Fruit fly (Drosophila melanogaster) whole organism, embryonic: ENCODE data around the gene CG8369.

Experiments
- CG10543 ChIP-seq: fragments of 200-800 bp; sonication (Bioruptor generic); optimal IDR thresholded peaks from 3 replicates; lab custom pipeline; 2017; ENCODE audit warnings: missing biosample characterization, mild to moderate bottlenecking, missing genetic modification characterization, moderate library complexity
- CG11695 ChIP-seq: fragments of 200-800 bp; sonication (Bioruptor generic); IDR thresholded peaks from 3 replicates; pipeline ENCODE4 v1.3.6; 2022; ENCODE audit warnings: missing biosample characterization, missing genetic modification characterization
- CG12659 ChIP-seq: fragments of 200-800 bp; sonication (Bioruptor generic); optimal IDR thresholded peaks from 3 replicates; lab custom pipeline; 2017; ENCODE audit warnings: mild to moderate bottlenecking, missing biosample characterization, missing genetic modification reagents, missing genetic modification characterization
- CG12769 ChIP-seq: fragments of 200-800 bp; sonication (Bioruptor generic); optimal IDR thresholded peaks from 2 replicates; lab custom pipeline; 2019; ENCODE audit warnings: missing biosample characterization, mild to moderate bottlenecking, missing genetic modification characterization, moderate library complexity
- CG13894 ChIP-seq: fragments of 200-800 bp; sonication (Bioruptor generic); optimal IDR thresholded peaks from 3 replicates; lab custom pipeline; 2018; ENCODE audit warnings: missing biosample characterization, mild to moderate bottlenecking, missing genetic modification characterization, moderate library complexity
- CG14710 ChIP-seq: fragments of 200-800 bp; sonication (Bioruptor generic); optimal IDR thresholded peaks from 3 replicates; lab custom pipeline; 2019; ENCODE audit warnings: missing biosample characterization, mild to moderate bottlenecking, missing genetic modification characterization, moderate library complexity
- CG15479 ChIP-seq: fragments of 200-800 bp; sonication (Bioruptor generic); optimal IDR thresholded peaks from 3 replicates; lab custom pipeline; 2019; ENCODE audit warnings: missing biosample characterization, mild to moderate bottlenecking, missing genetic modification characterization, moderate library complexity
- CG1603 ChIP-seq: fragments of 200-800 bp; sonication (Bioruptor generic); optimal IDR thresholded peaks from 2 replicates; lab custom pipeline; 2019; ENCODE audit warnings: missing biosample characterization, mild to moderate bottlenecking, missing genetic modification characterization, moderate library complexity
- CG16813 ChIP-seq: fragments of 200-800 bp; sonication (Bioruptor generic); IDR thresholded peaks from 3 replicates; pipeline ENCODE4 v1.3.6; 2022; ENCODE audit warnings: missing biosample characterization, missing genetic modification characterization; ENCODE audit not compliant: partially characterized antibody
- CG18262 ChIP-seq: fragments of 200-800 bp; optimal IDR thresholded peaks from 3 replicates; lab custom pipeline; 2019; ENCODE audit warnings: missing biosample characterization, mild to moderate bottlenecking, missing genetic modification characterization, moderate library complexity
- CG32532 ChIP-seq: fragments of 200-800 bp; sonication (Bioruptor generic); IDR thresholded peaks from 2 replicates; pipeline ENCODE4 v1.3.6; 2022; ENCODE audit warnings: missing biosample characterization, missing genetic modification characterization
- CG32767 ChIP-seq: fragments of 200-800 bp; sonication (Bioruptor generic); IDR thresholded peaks from 2 replicates; pipeline ENCODE4 v1.3.6; 2022; ENCODE audit warnings: missing biosample characterization, missing genetic modification characterization
- CG6175 ChIP-seq: fragments of 200-800 bp; sonication (Bioruptor generic); IDR thresholded peaks from 3 replicates; pipeline ENCODE4 v1.3.6; 2022; ENCODE audit warnings: missing biosample characterization, missing genetic modification characterization
- Deaf1 ChIP-seq: fragments of 200-800 bp; optimal IDR thresholded peaks from 3 replicates; lab custom pipeline; 2019; ENCODE audit warnings: missing biosample characterization, mild to moderate bottlenecking, missing genetic modification characterization, moderate library complexity
- Dll ChIP-seq: fragments of 200-800 bp; sonication (Bioruptor generic); IDR thresholded peaks from 4 replicates; pipeline ENCODE4 v1.3.6; 2022; ENCODE audit warnings: missing biosample characterization, missing genetic modification characterization; ENCODE audit not compliant: partially characterized antibody
- HLH3B ChIP-seq: fragments of 200-800 bp; sonication (Bioruptor generic); IDR thresholded peaks from 2 replicates; pipeline ENCODE4 v1.3.6; 2022; ENCODE audit warnings: missing biosample characterization, missing genetic modification characterization
- Hand ChIP-seq: fragments of 200-800 bp; sonication (Bioruptor generic); optimal IDR thresholded peaks from 2 replicates; lab custom pipeline; 2017; ENCODE audit warnings: mild to moderate bottlenecking, missing biosample characterization, missing genetic modification reagents, missing genetic modification characterization
- Neu2 ChIP-seq: fragments of 200-800 bp; sonication (Bioruptor generic); optimal IDR thresholded peaks from 3 replicates; lab custom pipeline; 2016; ENCODE audit warnings: missing biosample characterization, missing genetic modification characterization, borderline replicate concordance
- Pdp1 ChIP-seq, 2 experiments: fragments of 200-800 bp; sonication (Bioruptor generic); optimal IDR thresholded peaks; 3 replicates each; lab custom pipeline; 2016; ENCODE audit warnings: missing biosample characterization in 2 of 2, missing genetic modification characterization in 2 of 2, mild to moderate bottlenecking in 1 of 2, moderate library complexity in 1 of 2
- Vsx1 ChIP-seq: fragments of 200-800 bp; sonication (Bioruptor generic); optimal IDR thresholded peaks from 2 replicates; lab custom pipeline; 2017; ENCODE audit warnings: missing biosample characterization, mild to moderate bottlenecking, missing genetic modification characterization, missing genetic modification reagents
- abd-A ChIP-seq: fragments of 200-800 bp; sonication (Bioruptor generic); optimal IDR thresholded peaks from 3 replicates; lab custom pipeline; 2019; ENCODE audit warnings: missing biosample characterization, mild to moderate bottlenecking, missing genetic modification characterization, moderate library complexity
- ac ChIP-seq: fragments of 200-800 bp; sonication (Bioruptor generic); optimal IDR thresholded peaks from 3 replicates; lab custom pipeline; 2017; ENCODE audit warnings: missing biosample characterization, mild to moderate bottlenecking, missing genetic modification characterization
- ara ChIP-seq: fragments of 200-800 bp; sonication (Bioruptor generic); IDR thresholded peaks from 2 replicates; pipeline ENCODE4 v1.3.6; 2022; ENCODE audit warnings: missing biosample characterization, missing genetic modification characterization
- chinmo ChIP-seq: fragments of 200-800 bp; sonication (Bioruptor generic); IDR thresholded peaks from 4 replicates; pipeline ENCODE4 v1.3.6; 2022; ENCODE audit warnings: missing biosample characterization, missing genetic modification characterization; ENCODE audit not compliant: partially characterized antibody
- crol ChIP-seq: fragments of 200-800 bp; sonication (Bioruptor generic); IDR thresholded peaks from 2 replicates; pipeline ENCODE4 v1.3.6; 2022; ENCODE audit warnings: missing biosample characterization, missing genetic modification characterization
- dysf ChIP-seq: fragments of 200-800 bp; sonication (Bioruptor generic); IDR thresholded peaks from 3 replicates; pipeline ENCODE4 v1.3.6; 2022; ENCODE audit warnings: missing biosample characterization, missing genetic modification characterization
- gcm ChIP-seq: fragments of 200-800 bp; sonication (Bioruptor generic); optimal IDR thresholded peaks from 2 replicates; lab custom pipeline; 2019; ENCODE audit warnings: missing biosample characterization, mild to moderate bottlenecking, missing genetic modification characterization, moderate library complexity
- inv ChIP-seq: fragments of 200-800 bp; sonication (Bioruptor generic); IDR thresholded peaks from 2 replicates; pipeline ENCODE4 v1.3.6; 2022; ENCODE audit warnings: missing biosample characterization, missing genetic modification characterization; ENCODE audit not compliant: partially characterized antibody
- mirr ChIP-seq: fragments of 200-800 bp; sonication (Bioruptor generic); optimal IDR thresholded peaks from 3 replicates; lab custom pipeline; 2018; ENCODE audit warnings: missing biosample characterization, mild to moderate bottlenecking, missing genetic modification characterization
- onecut ChIP-seq: fragments of 200-800 bp; sonication (Bioruptor generic); IDR thresholded peaks from 2 replicates; pipeline ENCODE4 v1.3.6; 2022; ENCODE audit warnings: missing biosample characterization, missing genetic modification characterization
- phol ChIP-seq: fragments of 200-800 bp; sonication (Bioruptor generic); optimal IDR thresholded peaks from 3 replicates; lab custom pipeline; 2018; ENCODE audit warnings: missing biosample characterization, mild to moderate bottlenecking, missing genetic modification characterization, moderate library complexity
- sd ChIP-seq: fragments of 200-800 bp; sonication (Bioruptor generic); optimal IDR thresholded peaks from 3 replicates; lab custom pipeline; 2018; ENCODE audit warnings: missing biosample characterization, mild to moderate bottlenecking, missing genetic modification characterization, moderate library complexity
- sens ChIP-seq: fragments of 200-800 bp; sonication (Bioruptor generic); peaks from one replicate; lab custom pipeline; 2016; ENCODE audit warnings: missing biosample characterization, missing genetic modification characterization
- sob ChIP-seq: fragments of 200-800 bp; sonication (Bioruptor generic); IDR thresholded peaks from 2 replicates; pipeline ENCODE4 v1.3.6; 2022; ENCODE audit warnings: missing biosample characterization, missing genetic modification characterization
- tap ChIP-seq: fragments of 200-800 bp; optimal IDR thresholded peaks from 3 replicates; lab custom pipeline; 2019; ENCODE audit warnings: missing biosample characterization, mild to moderate bottlenecking, missing genetic modification characterization, moderate library complexity
- twi ChIP-seq: fragments of 200-800 bp; optimal IDR thresholded peaks from 2 replicates; lab custom pipeline; 2019; ENCODE audit warnings: missing biosample characterization, mild to moderate bottlenecking, missing genetic modification characterization, moderate library complexity

Gene CG8369

dm6 chr3R:8792463-8793175 lies 29.2 kb upstream of the CG8369 start (continued):
- 0 out of 4 replicates have a peak, but pooled peaks have one; percentile 27 for TF ChIP-seq Dll

- TF ChIP-seq CG32532 (no peak), ara (GFP tag; lab: Robert Waterston, UW) (0 out of 2 replicates have a peak, but pooled peaks have one; percentile 9), CG14710 (tag; lab: Kevin White, UChicago) (no peak), CG6175 (0 out of 3 replicates have a peak, but pooled peaks have one; percentile 32), crol (peak; percentile 49), CG32767 (no peak), CG16813 (GFP tag; lab: Robert Waterston, UW) (no peak), gcm (no peak), CG12659 (no peak), chinmo (GFP tag; lab: Robert Waterston, UW) (peak; percentile 64; the same call in 3 of the 4 replicates), mirr (GFP tag; lab: Kevin White, UChicago) (no peak), Hand (GFP tag; lab: Kevin White, UChicago) (no peak), phol (no peak), dysf (GFP tag; lab: Robert Waterston, UW) (no peak), Pdp1 (GFP tag; optimal IDR thresholded peaks at IDR 0.05; lab: Kevin White, UChicago) (peak in 1 of 2 experiments; percentile 23)
Measured at dm6 chr3R:8793726-8794125, 28.1 kb upstream of the CG8369 start.

DNA sequence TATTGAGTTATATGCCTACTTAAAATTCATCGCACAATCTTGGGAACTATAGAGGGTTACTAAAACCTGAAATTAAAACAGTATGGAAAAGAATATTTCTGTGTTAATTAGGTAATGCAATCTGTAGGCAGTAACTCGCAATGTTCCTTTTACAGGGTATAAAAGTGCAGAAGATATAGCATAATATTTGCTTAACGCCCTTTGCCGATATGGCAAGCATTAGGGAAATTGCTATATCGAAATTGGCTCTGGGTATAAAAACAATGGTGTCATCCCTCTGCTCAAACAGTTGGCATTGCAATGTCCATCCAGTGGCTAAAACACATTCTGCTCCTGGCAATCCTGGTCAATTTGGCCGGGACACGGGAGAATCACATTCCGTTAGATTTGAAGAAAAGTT lies 27.4 kb upstream of the CG8369 start, which contains the start of gene Ir85a:
TSS of gene Ir85a (plus strand) at position 301 of the 400 bp plus-strand sequence.
- TF ChIP-seq ac (GFP tag; lab: Kevin White, UChicago), result no peak
- TF ChIP-seq CG15479 (GFP tag; lab: Kevin White, UChicago), result no peak
- TF ChIP-seq Vsx1 (GFP tag; lab: Kevin White, UChicago), result no peak
- TF ChIP-seq CG18262 (tag; lab: Kevin White, UChicago), result no peak
- TF ChIP-seq sob (GFP tag; lab: Robert Waterston, UW), result no peak

- TF ChIP-seq CG13894 (tag; lab: Kevin White, UChicago) (peak; percentile 60), inv (no peak), sens (peak; percentile 44), CG12769 (tag; lab: Kevin White, UChicago) (peak; percentile 28), Neu2 (GFP tag; lab: Kevin White, UChicago) (no peak), Deaf1 (tag; lab: Kevin White, UChicago) (peak; percentile 13), CG11695 (GFP tag; lab: Robert Waterston, UW) (no peak), CG1603 (tag; lab: Kevin White, UChicago) (no peak), abd-A (peak; percentile 71), mirr (GFP tag; lab: Kevin White, UChicago) (peak; percentile 60), CG10543 (GFP tag; lab: Kevin White, UChicago) (peak; percentile 56), twi (tag; lab: Kevin White, UChicago) (peak; percentile 36), sd (tag; lab: Kevin White, UChicago) (peak; percentile 68), chinmo (GFP tag; lab: Robert Waterston, UW) (0 out of 4 replicates have a peak, but pooled peaks have one; percentile 11), onecut (GFP tag; lab: Robert Waterston, UW) (peak; percentile 37; the same call in 1 of the 2 replicates), HLH3B (GFP tag; lab: Robert Waterston, UW) (no peak), tap (tag; lab: Kevin White, UChicago) (no peak)
Measured at dm6 chr3R:8798332-8798731, 23.5 kb upstream of the CG8369 start.
